Worm (Caenorhabditis elegans): ENCODE measurements around the gene grl-7.

ce11 chrV:11334193-11334592 is 12.6 kb downstream of the grl-7 start, which contains the start of gene T02E9.6:
- TF ChIP-seq pag-3 (tag; optimal IDR thresholded peaks at IDR 0.05; ENCODE audit: borderline replicate concordance, insufficient read depth): no peak
- TF ChIP-seq mdl-1 (tag; optimal IDR thresholded peaks at IDR 0.05): no peak
- no peak for TF ChIP-seq lsy-2 (tag; optimal IDR thresholded peaks at IDR 0.05)
